Worm (Caenorhabditis elegans) whole organism, midembryonic: ENCODE measurements around the gene K02D10.8.

Source experiments
- T22C8.4 ChIP-seq: fragments of 200-800 bp; sonication (Bioruptor generic); IDR thresholded peaks from 2 replicates; pipeline ENCODE4 v1.3.6; 2022; ENCODE audit warnings: missing genetic modification characterization, missing compliant biosample characterization
- cog-1 ChIP-seq: sonication (generic microtip); optimal IDR thresholded peaks from 2 replicates; lab custom pipeline; 2016; ENCODE audit warnings: missing genetic modification characterization, missing compliant biosample characterization
- flt-1 ChIP-seq: fragments of 200-800 bp; sonication (Bioruptor generic); IDR thresholded peaks from 2 replicates; pipeline ENCODE4 v1.3.6; 2022; ENCODE audit warnings: missing genetic modification characterization, missing compliant biosample characterization
- klf-2 ChIP-seq: fragments of 200-800 bp; sonication (Bioruptor generic); conservative IDR thresholded peaks from 2 replicates; pipeline ENCODE4 v1.3.6; 2022; ENCODE audit warnings: missing genetic modification reagents, missing genetic modification characterization, missing compliant biosample characterization
- med-1 ChIP-seq: sonication (generic microtip); optimal IDR thresholded peaks from 2 replicates; lab custom pipeline; 2017; ENCODE audit warnings: missing genetic modification characterization, mild to moderate bottlenecking, missing compliant biosample characterization, antibody characterized with exemption, missing genetic modification reagents; ENCODE audit not compliant: insufficient read depth
- ref-1 ChIP-seq: fragments of 200-800 bp; sonication (Bioruptor generic); conservative IDR thresholded peaks from 2 replicates; pipeline ENCODE4 v1.3.6; 2022; ENCODE audit warnings: missing genetic modification reagents, missing genetic modification characterization, missing compliant biosample characterization
- tab-1 ChIP-seq: fragments of 200-800 bp; sonication (Bioruptor generic); IDR thresholded peaks from 2 replicates; pipeline ENCODE4 v1.3.6; 2022; ENCODE audit warnings: missing genetic modification characterization, missing compliant biosample characterization
- ztf-23 ChIP-seq: fragments of 200-800 bp; sonication (Bioruptor generic); IDR thresholded peaks from 2 replicates; pipeline ENCODE4 v1.3.6; 2022; ENCODE audit warnings: missing genetic modification reagents, missing genetic modification characterization, missing compliant biosample characterization
- ztf-29 ChIP-seq: fragments of 200-800 bp; sonication (Bioruptor generic); IDR thresholded peaks from 2 replicates; pipeline ENCODE4 v1.3.6; 2022; ENCODE audit warnings: missing genetic modification reagents, missing genetic modification characterization, missing compliant biosample characterization

Gene K02D10.8

ce11 chrIII:8799964-8800795 lies 14.0 kb downstream of the K02D10.8 start, which contains the start of gene F54F2.6:
Gene F54F2.6, minus strand, starts transcription at chrIII:8800701.
- TF ChIP-seq med-1 (GFP tag; lab: Kevin White, UChicago) = no peak
- 0 out of 2 replicates have a peak, but pooled peaks have one; percentile 33 for TF ChIP-seq tab-1 (GFP tag; lab: Robert Waterston, UW)
- TF ChIP-seq flt-1 (GFP tag; lab: Robert Waterston, UW) = peak; percentile 65; the same call in 1 of the 2 replicates
- TF ChIP-seq cog-1 (tag; lab: Kevin White, UChicago) = peak; percentile 94

ce11 chrIII:8800796-8801083 lies 14.6 kb downstream of the K02D10.8 start:
- TF ChIP-seq ztf-23 (GFP tag; lab: Robert Waterston, UW) (no peak), flt-1 (GFP tag; lab: Robert Waterston, UW) (no peak), cog-1 (tag; lab: Kevin White, UChicago) (no peak), T22C8.4 (no peak), med-1 (GFP tag; lab: Kevin White, UChicago) (no peak), ref-1 (GFP tag; lab: Robert Waterston, UW) (no peak)

- no peak for TF ChIP-seq T22C8.4
- TF ChIP-seq ztf-23 (GFP tag; lab: Robert Waterston, UW) = 0 out of 2 replicates have a peak, but pooled peaks have one; percentile 46
Observed at ce11 chrIII:8801352-8801863, 15.2 kb downstream of the K02D10.8 start.

- peak; percentile 78 for TF ChIP-seq flt-1 (GFP tag; lab: Robert Waterston, UW)
- TF ChIP-seq tab-1 (GFP tag; lab: Robert Waterston, UW) = no peak
- TF ChIP-seq ztf-29 (GFP tag; lab: Robert Waterston, UW) = peak; percentile 71
- TF ChIP-seq cog-1 (tag; lab: Kevin White, UChicago) = peak; percentile 98
- TF ChIP-seq ref-1 (GFP tag; lab: Robert Waterston, UW) = no peak
Observed at ce11 chrIII:8801864-8802818, 16.0 kb downstream of the K02D10.8 start.

- TF ChIP-seq ztf-23 (GFP tag; lab: Robert Waterston, UW) (no peak), cog-1 (tag; lab: Kevin White, UChicago) (no peak), klf-2 (GFP tag; lab: Robert Waterston, UW) (no peak), flt-1 (GFP tag; lab: Robert Waterston, UW) (no peak), ztf-29 (GFP tag; lab: Robert Waterston, UW) (no peak), T22C8.4 (no peak), med-1 (GFP tag; lab: Kevin White, UChicago) (no peak), tab-1 (GFP tag; lab: Robert Waterston, UW) (no peak), ref-1 (GFP tag; lab: Robert Waterston, UW) (no peak)
Observed at ce11 chrIII:8805815-8806214, 19.6 kb downstream of the K02D10.8 start.

- no peak for TF ChIP-seq ref-1 (GFP tag; lab: Robert Waterston, UW)
- no peak for TF ChIP-seq med-1 (GFP tag; lab: Kevin White, UChicago)
- no peak for TF ChIP-seq tab-1 (GFP tag; lab: Robert Waterston, UW)
- TF ChIP-seq ztf-23 (GFP tag; lab: Robert Waterston, UW) = no peak
- TF ChIP-seq T22C8.4 = no peak
- TF ChIP-seq ztf-29 (GFP tag; lab: Robert Waterston, UW) = no peak
- no peak for TF ChIP-seq cog-1 (tag; lab: Kevin White, UChicago)
- no peak for TF ChIP-seq flt-1 (GFP tag; lab: Robert Waterston, UW)
- TF ChIP-seq klf-2 (GFP tag; lab: Robert Waterston, UW) = no peak
Observed at ce11 chrIII:8807246-8807645, 21.1 kb downstream of the K02D10.8 start, which contains the start of gene F54F2.7. Gene F54F2.7, minus strand, starts transcription at chrIII:8807346.

ce11 chrIII:8809245-8809971 lies 23.2 kb downstream of the K02D10.8 start, which contains the start of gene prx-19:
Gene prx-19, minus strand, starts transcription at chrIII:8809295.
- TF ChIP-seq klf-2 (GFP tag; lab: Robert Waterston, UW) (no peak), cog-1 (tag; lab: Kevin White, UChicago) (peak; percentile 45)

- TF ChIP-seq ztf-29 (GFP tag; lab: Robert Waterston, UW) (no peak), tab-1 (GFP tag; lab: Robert Waterston, UW) (no peak), cog-1 (tag; lab: Kevin White, UChicago) (no peak), ztf-23 (GFP tag; lab: Robert Waterston, UW) (no peak), klf-2 (GFP tag; lab: Robert Waterston, UW) (no peak), ref-1 (GFP tag; lab: Robert Waterston, UW) (no peak), flt-1 (GFP tag; lab: Robert Waterston, UW) (no peak), med-1 (GFP tag; lab: Kevin White, UChicago) (no peak), T22C8.4 (no peak)
Observed at ce11 chrIII:8811111-8811510, 24.9 kb downstream of the K02D10.8 start.
